Fruit fly (Drosophila melanogaster): ENCODE data around the gene Ir94c.
A peak's percentile ranks its signal among the peaks of the same experiment; 100 is the strongest.

Gene Ir94c

dm6 chr3R:22149923-22150322, 30.7 kb upstream of the Ir94c start (continued):
- TF ChIP-seq CG3032 (tag; optimal IDR thresholded peaks at IDR 0.05) (peak; percentile 17), CG10669 (GFP tag; optimal IDR thresholded peaks at IDR 0.05) (peak; percentile 22), topi (GFP tag; optimal IDR thresholded peaks at IDR 0.05) (no peak), net (GFP tag; optimal IDR thresholded peaks at IDR 0.05) (peak; percentile 29), Smox (GFP tag; optimal IDR thresholded peaks at IDR 0.05) (no peak), CG9139 (GFP tag; optimal IDR thresholded peaks at IDR 0.05) (no peak), achi (GFP tag; optimal IDR thresholded peaks at IDR 0.05) (peak; percentile 47)

DNA sequence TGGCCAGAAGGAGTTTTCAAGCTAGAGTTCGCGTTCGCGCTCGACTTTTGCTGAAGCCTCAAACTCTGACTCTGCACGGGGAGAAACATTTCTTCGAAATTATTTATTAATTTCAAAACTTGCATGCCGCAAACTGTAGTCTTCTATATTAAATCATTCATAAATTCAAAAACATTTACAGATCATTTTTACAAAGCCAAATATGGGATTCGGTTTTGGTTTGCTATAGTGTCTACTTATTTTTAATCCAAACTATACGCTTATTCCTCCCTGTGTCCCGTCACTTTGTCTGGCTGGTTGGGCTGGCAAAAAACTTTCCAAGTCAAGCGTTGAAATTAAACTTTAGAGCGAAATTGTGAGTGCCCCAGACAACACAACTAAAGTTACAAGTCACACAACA, 29.0 kb upstream of the Ir94c start:
- TF ChIP-seq topi (GFP tag; optimal IDR thresholded peaks at IDR 0.05) (no peak), Eip75B (GFP tag; optimal IDR thresholded peaks at IDR 0.05) (no peak), Smox (GFP tag; optimal IDR thresholded peaks at IDR 0.05) (no peak), fkh (GFP tag; optimal IDR thresholded peaks at IDR 0.05) (no peak), CG7368 (GFP tag; optimal IDR thresholded peaks at IDR 0.05) (no peak), CG15336 (GFP tag; IDR thresholded peaks at IDR 0.05) (0 out of 2 replicates have a peak, but pooled peaks have one; percentile 18), CG31627 (GFP tag; optimal IDR thresholded peaks at IDR 0.05) (no peak), Gug (GFP tag; IDR thresholded peaks at IDR 0.05) (peak; percentile 14; the same call in 1 of the 2 replicates), pdm3 (GFP tag; optimal IDR thresholded peaks at IDR 0.05) (no peak), CG6854 (GFP tag; optimal IDR thresholded peaks at IDR 0.05) (no peak), Ets96B (tag; optimal IDR thresholded peaks at IDR 0.05) (no peak), Eip78C (GFP tag) (peak; percentile 61), CG32006 (GFP tag; optimal IDR thresholded peaks at IDR 0.05) (peak; percentile 61), CG8119 (GFP tag; IDR thresholded peaks at IDR 0.05) (peak; percentile 51; the same call in 1 of the 3 replicates), CG4318 (GFP tag; optimal IDR thresholded peaks at IDR 0.05) (peak; percentile 17), CG3919 (GFP tag; optimal IDR thresholded peaks at IDR 0.05) (no peak), esn (GFP tag; optimal IDR thresholded peaks at IDR 0.05) (no peak), svp (GFP tag) (peak; percentile 61), Hr39 (GFP tag; optimal IDR thresholded peaks at IDR 0.05) (no peak), Lpt (GFP tag; optimal IDR thresholded peaks at IDR 0.05) (no peak), CG6163 (GFP tag; IDR thresholded peaks at IDR 0.05) (no peak), salr (GFP tag; optimal IDR thresholded peaks at IDR 0.05) (no peak), vri (GFP tag; optimal IDR thresholded peaks at IDR 0.05) (no peak), Hr4 (GFP tag; optimal IDR thresholded peaks at IDR 0.05) (peak; percentile 53), Sox15 (GFP tag; optimal IDR thresholded peaks at IDR 0.05) (no peak), achi (GFP tag; optimal IDR thresholded peaks at IDR 0.05) (no peak), CG8319 (GFP tag; optimal IDR thresholded peaks at IDR 0.05) (no peak), Eip93F (GFP tag; optimal IDR thresholded peaks at IDR 0.05) (no peak)

- TF ChIP-seq fkh (GFP tag; optimal IDR thresholded peaks at IDR 0.05) (peak; percentile 78), CG10669 (GFP tag; optimal IDR thresholded peaks at IDR 0.05) (no peak)
Measured at dm6 chr3R:22147426-22147825, 28.2 kb upstream of the Ir94c start.

DNA sequence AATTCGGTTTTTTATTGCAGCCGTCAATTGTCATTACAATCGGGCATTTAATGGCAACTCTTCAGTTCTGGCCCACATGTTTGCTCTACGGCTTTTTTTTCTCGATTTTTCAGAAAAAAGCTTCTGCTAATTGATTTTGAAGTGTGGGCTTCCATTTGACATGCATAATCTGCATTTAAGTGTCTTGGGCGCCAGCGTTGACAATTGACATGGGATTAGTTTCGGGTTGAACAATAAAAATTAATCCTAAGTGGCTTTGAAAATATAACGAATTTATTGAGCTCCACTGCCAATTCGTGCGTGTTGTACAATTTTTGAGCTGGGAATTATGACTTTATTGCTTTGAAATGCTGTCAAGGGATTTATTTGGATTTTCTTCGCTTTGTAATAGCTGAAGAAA, 27.3 kb upstream of the Ir94c start:
- TF ChIP-seq CG3032 (tag; optimal IDR thresholded peaks at IDR 0.05) (no peak), CG11902 (GFP tag; optimal IDR thresholded peaks at IDR 0.05) (no peak), svp (GFP tag) (peak; percentile 33), CG6792 (GFP tag; optimal IDR thresholded peaks at IDR 0.05) (no peak), CG31627 (GFP tag; optimal IDR thresholded peaks at IDR 0.05) (no peak), salr (GFP tag; optimal IDR thresholded peaks at IDR 0.05) (no peak)
